Fruit fly (Drosophila melanogaster): ENCODE data around the gene CG6055.

CG6055 gene

dm6 chr2L:7495987-7496503 is 29.7 kb downstream of the CG6055 start, which contains the start of gene Ziz:
Gene Ziz, minus strand, starts transcription at chr2L:7496307.
- TF ChIP-seq Snoo (tag; optimal IDR thresholded peaks at IDR 0.05) (no peak), CG8159 (tag; optimal IDR thresholded peaks at IDR 0.05) (no peak), rn (GFP tag; IDR thresholded peaks at IDR 0.05) (no peak), CG32121 (GFP tag; IDR thresholded peaks at IDR 0.05) (no peak), D1 (tag; optimal IDR thresholded peaks at IDR 0.05) (no peak), fd96Ca (GFP tag; IDR thresholded peaks at IDR 0.05) (no peak), CG8301 (tag; optimal IDR thresholded peaks at IDR 0.05) (no peak), CG15710 (tag; optimal IDR thresholded peaks at IDR 0.05) (no peak), EcR (GFP tag; optimal IDR thresholded peaks at IDR 0.05) (peak; percentile 22), CG14655 (GFP tag; optimal IDR thresholded peaks at IDR 0.05) (no peak), Pif1B (GFP tag; optimal IDR thresholded peaks at IDR 0.05) (no peak), CG13204 (GFP tag; optimal IDR thresholded peaks at IDR 0.05) (no peak), CG10348 (GFP tag; IDR thresholded peaks at IDR 0.05) (no peak), CG17806 (tag; optimal IDR thresholded peaks at IDR 0.05) (no peak), gl (tag; optimal IDR thresholded peaks at IDR 0.05) (no peak), CG4496 (GFP tag; IDR thresholded peaks at IDR 0.05) (peak; percentile 51; the same call in 2 of the 3 replicates), CG12605 (GFP tag; IDR thresholded peaks at IDR 0.05) (no peak), CG9948 (tag; optimal IDR thresholded peaks at IDR 0.05) (no peak), Pif1A (GFP tag; optimal IDR thresholded peaks at IDR 0.05) (no peak), Ets98B (GFP tag; IDR thresholded peaks at IDR 0.05) (peak; percentile 52; the same call in 1 of the 2 replicates), CG34367 (tag; optimal IDR thresholded peaks at IDR 0.05) (no peak)

- TF ChIP-seq CG32121 (GFP tag; IDR thresholded peaks at IDR 0.05) (no peak), CG13204 (GFP tag; optimal IDR thresholded peaks at IDR 0.05) (no peak), CG8301 (tag; optimal IDR thresholded peaks at IDR 0.05) (no peak)
Measured at dm6 chr2L:7497265-7497664, 30.9 kb downstream of the CG6055 start, which contains the start of gene Obp28a. Gene Obp28a, minus strand, starts transcription at chr2L:7497365.

dm6 chr2L:7498208-7498607 is 31.9 kb downstream of the CG6055 start:
- TF ChIP-seq CG13204 (GFP tag; optimal IDR thresholded peaks at IDR 0.05) = no peak

- TF ChIP-seq fd96Ca (GFP tag; IDR thresholded peaks at IDR 0.05) (peak; percentile 58; the same call in 2 of the 3 replicates), rn (GFP tag; IDR thresholded peaks at IDR 0.05) (no peak), CG14655 (GFP tag; optimal IDR thresholded peaks at IDR 0.05) (peak; percentile 14), CG4496 (GFP tag; IDR thresholded peaks at IDR 0.05) (peak; percentile 54; the same call in 1 of the 3 replicates), Pif1B (GFP tag; optimal IDR thresholded peaks at IDR 0.05) (no peak), Pif1A (GFP tag; optimal IDR thresholded peaks at IDR 0.05) (no peak), Ets98B (GFP tag; IDR thresholded peaks at IDR 0.05) (peak; percentile 47; the same call in 1 of the 2 replicates), CG34367 (tag; optimal IDR thresholded peaks at IDR 0.05) (no peak), CG8301 (tag; optimal IDR thresholded peaks at IDR 0.05) (peak; percentile 1), CG9948 (tag; optimal IDR thresholded peaks at IDR 0.05) (no peak), EcR (GFP tag; optimal IDR thresholded peaks at IDR 0.05) (no peak), CG17806 (tag; optimal IDR thresholded peaks at IDR 0.05) (no peak), CG8159 (tag; optimal IDR thresholded peaks at IDR 0.05) (no peak), Snoo (tag; optimal IDR thresholded peaks at IDR 0.05) (no peak), CG13204 (GFP tag; optimal IDR thresholded peaks at IDR 0.05) (no peak), D1 (tag; optimal IDR thresholded peaks at IDR 0.05) (no peak), CG15710 (tag; optimal IDR thresholded peaks at IDR 0.05) (no peak), CG32121 (GFP tag; IDR thresholded peaks at IDR 0.05) (peak; percentile 55; the same call in 1 of the 2 replicates), CG10348 (GFP tag; IDR thresholded peaks at IDR 0.05) (0 out of 2 replicates have a peak, but pooled peaks have one; percentile 29), gl (tag; optimal IDR thresholded peaks at IDR 0.05) (no peak), CG12605 (GFP tag; IDR thresholded peaks at IDR 0.05) (no peak)
Measured at dm6 chr2L:7501743-7502142, 35.4 kb downstream of the CG6055 start.

DNA sequence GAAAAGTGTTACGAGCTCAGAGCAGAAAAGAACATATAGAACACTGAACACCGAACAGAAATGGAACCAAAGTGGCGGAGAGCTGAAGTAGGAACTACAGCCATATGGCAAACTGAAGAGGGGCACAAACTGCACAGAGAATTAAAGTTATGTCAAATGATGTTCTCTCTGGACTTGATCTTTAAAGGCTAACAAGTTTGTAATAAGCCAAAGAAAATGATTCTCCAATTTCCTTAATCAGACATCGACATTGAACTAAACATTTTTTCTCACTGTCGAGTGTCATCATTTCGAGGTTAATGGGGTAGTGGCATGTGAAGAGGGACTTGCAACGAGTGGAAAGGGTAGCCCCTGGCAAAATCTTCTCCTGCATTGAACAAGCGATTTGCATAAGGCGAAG is 37.4 kb downstream of the CG6055 start:
- TF ChIP-seq Ets98B (GFP tag; IDR thresholded peaks at IDR 0.05) (peak; percentile 56), EcR (GFP tag; optimal IDR thresholded peaks at IDR 0.05) (peak; percentile 44), CG9948 (tag; optimal IDR thresholded peaks at IDR 0.05) (peak; percentile 70), gl (tag; optimal IDR thresholded peaks at IDR 0.05) (peak; percentile 62), CG15710 (tag; optimal IDR thresholded peaks at IDR 0.05) (peak; percentile 72), CG14655 (GFP tag; optimal IDR thresholded peaks at IDR 0.05) (peak; percentile 62), CG13204 (GFP tag; optimal IDR thresholded peaks at IDR 0.05) (no peak), rn (GFP tag; IDR thresholded peaks at IDR 0.05) (no peak; the same call in 1 of the 2 replicates), D1 (tag; optimal IDR thresholded peaks at IDR 0.05) (peak; percentile 45), CG12605 (GFP tag; IDR thresholded peaks at IDR 0.05) (peak; percentile 27; the same call in 1 of the 2 replicates), CG32121 (GFP tag; IDR thresholded peaks at IDR 0.05) (no peak; the same call in 1 of the 2 replicates), CG8301 (tag; optimal IDR thresholded peaks at IDR 0.05) (peak; percentile 67), CG10348 (GFP tag; IDR thresholded peaks at IDR 0.05) (no peak), CG8159 (tag; optimal IDR thresholded peaks at IDR 0.05) (peak; percentile 82), Pif1B (GFP tag; optimal IDR thresholded peaks at IDR 0.05) (peak; percentile 58), CG34367 (tag; optimal IDR thresholded peaks at IDR 0.05) (peak; percentile 49), Pif1A (GFP tag; optimal IDR thresholded peaks at IDR 0.05) (peak; percentile 73), CG4496 (GFP tag; IDR thresholded peaks at IDR 0.05) (peak; percentile 84), fd96Ca (GFP tag; IDR thresholded peaks at IDR 0.05) (peak; percentile 76), Snoo (tag; optimal IDR thresholded peaks at IDR 0.05) (peak; percentile 14), CG17806 (tag; optimal IDR thresholded peaks at IDR 0.05) (peak; percentile 79)

DNA sequence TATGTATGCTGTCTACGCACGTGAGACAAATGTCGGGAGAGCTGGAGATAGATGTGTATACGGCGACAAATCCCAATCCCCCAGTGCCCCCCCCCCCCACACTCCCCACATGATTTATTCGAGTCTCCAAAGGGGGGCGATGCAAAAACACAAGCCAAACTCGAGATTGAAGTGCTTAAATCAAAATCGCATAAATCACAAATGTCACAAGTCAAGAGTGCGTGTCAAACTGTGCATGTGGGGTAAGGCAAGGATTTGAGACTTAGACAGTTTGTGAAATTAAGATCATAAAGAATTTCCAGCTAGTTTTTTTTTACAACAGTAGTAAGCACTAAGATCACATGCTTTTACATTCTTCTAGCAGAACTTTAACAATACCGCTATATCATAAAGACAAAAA is 38.2 kb downstream of the CG6055 start:
- no peak for TF ChIP-seq CG10348 (GFP tag; IDR thresholded peaks at IDR 0.05)
- no peak for TF ChIP-seq CG13204 (GFP tag; optimal IDR thresholded peaks at IDR 0.05)
- no peak for TF ChIP-seq CG14655 (GFP tag; optimal IDR thresholded peaks at IDR 0.05)
- no peak for TF ChIP-seq EcR (GFP tag; optimal IDR thresholded peaks at IDR 0.05)
- TF ChIP-seq CG17806 (tag; optimal IDR thresholded peaks at IDR 0.05) = no peak
- TF ChIP-seq Pif1A (GFP tag; optimal IDR thresholded peaks at IDR 0.05) = no peak
- TF ChIP-seq Pif1B (GFP tag; optimal IDR thresholded peaks at IDR 0.05) = no peak
- no peak for TF ChIP-seq gl (tag; optimal IDR thresholded peaks at IDR 0.05)
- no peak for TF ChIP-seq CG8301 (tag; optimal IDR thresholded peaks at IDR 0.05)
